Worm (Caenorhabditis elegans): Measurements from ENCODE around the gene tars-1.
A peak's percentile ranks its signal among the peaks of the same experiment; 100 is the strongest.

Gene tars-1

DNA sequence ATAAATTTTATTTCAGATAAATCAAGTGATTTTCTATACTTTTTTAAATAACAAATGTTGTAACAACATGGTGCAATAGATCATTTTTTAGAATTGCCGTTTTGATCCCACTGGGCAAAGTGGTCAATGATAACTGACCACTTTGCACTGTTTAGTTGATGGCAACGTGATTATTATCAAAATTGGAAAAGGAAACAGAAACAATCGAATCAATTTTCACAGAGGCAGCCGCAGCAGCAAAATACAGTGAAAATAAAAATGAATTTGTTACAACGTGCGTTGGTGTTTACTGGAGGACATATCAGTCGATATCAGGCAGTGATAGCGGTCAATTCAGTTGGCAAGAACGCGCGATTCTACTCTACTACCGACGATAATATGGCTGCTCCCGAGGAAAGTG is 10.3 kb upstream of the tars-1 start, which contains the start of gene VF13D12L.3:
VF13D12L.3 (plus strand) TSS at position 223 of the 400 bp plus-strand sequence.
- TF ChIP-seq nhr-28 (tag; optimal IDR thresholded peaks at IDR 0.05) (no peak), zag-1 (tag; optimal IDR thresholded peaks at IDR 0.05) (no peak), nhr-67 (tag; optimal IDR thresholded peaks at IDR 0.05) (no peak), fkh-10 (GFP tag; optimal IDR thresholded peaks at IDR 0.05) (no peak), jun-1 (tag; optimal IDR thresholded peaks at IDR 0.05) (no peak), elt-3 (tag; optimal IDR thresholded peaks at IDR 0.05) (no peak), ceh-82 (tag; optimal IDR thresholded peaks at IDR 0.05) (no peak), nhr-43 (tag; optimal IDR thresholded peaks at IDR 0.05; ENCODE audit: poor library complexity, severe bottlenecking) (no peak), unc-62 (GFP tag; optimal IDR thresholded peaks at IDR 0.05) (no peak), pqm-1 (tag; optimal IDR thresholded peaks at IDR 0.05) (peak; percentile 45), daf-12 (tag; optimal IDR thresholded peaks at IDR 0.05) (no peak), elt-2 (tag; optimal IDR thresholded peaks at IDR 0.05) (peak; percentile 5), unc-39 (tag; optimal IDR thresholded peaks at IDR 0.05) (no peak), nhr-76 (tag; optimal IDR thresholded peaks at IDR 0.05) (peak; percentile 42), nhr-25 (tag; optimal IDR thresholded peaks at IDR 0.05) (no peak), tbx-2 (tag; optimal IDR thresholded peaks at IDR 0.05) (no peak)

DNA sequence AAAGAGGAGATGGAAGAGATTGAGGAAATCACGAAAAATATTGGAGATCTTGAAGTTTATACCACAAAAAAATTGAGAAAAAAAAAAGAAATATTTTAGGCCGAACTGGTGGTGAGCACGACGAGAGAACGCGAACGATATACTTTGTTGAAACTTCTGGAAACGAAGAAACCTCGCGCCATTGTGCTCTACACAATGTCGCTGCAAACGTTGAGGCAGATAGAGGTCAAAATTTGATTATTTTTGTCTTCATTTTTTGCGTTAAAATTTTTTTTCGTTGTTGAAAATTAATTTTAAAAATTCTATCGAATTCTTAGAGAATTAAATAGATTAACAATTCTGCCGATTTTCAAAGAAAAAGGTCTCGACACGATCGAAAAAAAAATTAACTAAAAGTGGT is 5.2 kb upstream of the tars-1 start:
- TF ChIP-seq aly-2 (tag; optimal IDR thresholded peaks at IDR 0.05) (no peak), ceh-28 (tag; optimal IDR thresholded peaks at IDR 0.05) (no peak), ztf-4 (tag; optimal IDR thresholded peaks at IDR 0.05) (no peak), eor-1 (tag; optimal IDR thresholded peaks at IDR 0.05) (no peak), tbx-2 (tag; optimal IDR thresholded peaks at IDR 0.05) (no peak), nhr-12 (tag; optimal IDR thresholded peaks at IDR 0.05) (no peak), elt-3 (tag; optimal IDR thresholded peaks at IDR 0.05) (no peak), mml-1 (tag; optimal IDR thresholded peaks at IDR 0.05) (no peak), nfya-1 (tag; optimal IDR thresholded peaks at IDR 0.05; ENCODE audit: insufficient read depth) (no peak), nhr-25 (tag; optimal IDR thresholded peaks at IDR 0.05) (no peak), unc-62 (GFP tag; optimal IDR thresholded peaks at IDR 0.05) (no peak), ceh-9 (tag; optimal IDR thresholded peaks at IDR 0.05) (no peak), ceh-82 (tag; optimal IDR thresholded peaks at IDR 0.05) (no peak), nhr-67 (tag; optimal IDR thresholded peaks at IDR 0.05) (no peak), egl-5 (tag; optimal IDR thresholded peaks at IDR 0.05) (no peak)

DNA sequence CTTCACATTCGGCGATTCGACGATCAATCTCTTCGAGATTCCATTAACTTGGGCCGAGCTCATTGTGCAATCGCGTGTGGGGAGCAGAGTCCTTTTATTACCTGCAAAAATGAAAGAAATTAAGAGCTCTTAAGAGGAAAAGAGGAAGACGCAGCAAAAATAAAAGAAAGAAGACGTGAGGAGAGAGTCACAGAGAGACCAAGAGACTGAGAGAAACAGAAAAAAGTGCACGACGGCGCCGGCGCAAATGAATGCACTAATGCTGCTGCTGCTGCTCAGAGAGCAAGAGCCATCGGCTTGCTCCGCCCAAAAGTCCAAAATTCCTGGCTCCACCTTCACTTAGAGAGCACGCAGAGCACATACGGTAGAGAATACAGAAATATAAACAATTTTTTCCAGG is 4.7 kb upstream of the tars-1 start, which contains the start of gene inos-1:
inos-1 (minus strand) TSS at position 101 of the 400 bp plus-strand sequence.
- TF ChIP-seq egl-5 (tag; optimal IDR thresholded peaks at IDR 0.05) (no peak), R02D3.7 (tag; optimal IDR thresholded peaks at IDR 0.05) (no peak), mdl-1 (tag; optimal IDR thresholded peaks at IDR 0.05) (no peak), tbx-2 (tag; optimal IDR thresholded peaks at IDR 0.05) (no peak), ztf-4 (tag; optimal IDR thresholded peaks at IDR 0.05) (no peak), egl-27 (tag; optimal IDR thresholded peaks at IDR 0.05) (no peak), ceh-82 (tag; optimal IDR thresholded peaks at IDR 0.05) (no peak), nhr-76 (tag; optimal IDR thresholded peaks at IDR 0.05) (no peak), pha-4 (tag; optimal IDR thresholded peaks at IDR 0.05) (no peak)

- TF ChIP-seq pha-4 (tag; optimal IDR thresholded peaks at IDR 0.05): no peak
- TF ChIP-seq elt-3 (tag; optimal IDR thresholded peaks at IDR 0.05): no peak
- TF ChIP-seq R02D3.7 (tag; optimal IDR thresholded peaks at IDR 0.05): no peak
- TF ChIP-seq ztf-11 (tag; optimal IDR thresholded peaks at IDR 0.05): no peak
- no peak for TF ChIP-seq lin-39 (tag; optimal IDR thresholded peaks at IDR 0.05)
- TF ChIP-seq tbx-2 (tag; optimal IDR thresholded peaks at IDR 0.05): no peak
- TF ChIP-seq unc-39 (tag; optimal IDR thresholded peaks at IDR 0.05): no peak
- no peak for TF ChIP-seq nhr-28 (tag; optimal IDR thresholded peaks at IDR 0.05)
- TF ChIP-seq nhr-76 (tag; optimal IDR thresholded peaks at IDR 0.05): no peak
- no peak for TF ChIP-seq pqm-1 (tag; optimal IDR thresholded peaks at IDR 0.05)
- no peak for TF ChIP-seq hmg-11 (tag; optimal IDR thresholded peaks at IDR 0.05)
- TF ChIP-seq daf-12 (tag; optimal IDR thresholded peaks at IDR 0.05): no peak
- TF ChIP-seq ceh-82 (tag; optimal IDR thresholded peaks at IDR 0.05): no peak
- no peak for TF ChIP-seq elt-1 (tag; optimal IDR thresholded peaks at IDR 0.05)
- TF ChIP-seq eor-1 (tag; optimal IDR thresholded peaks at IDR 0.05): no peak
- TF ChIP-seq nhr-77 (tag; optimal IDR thresholded peaks at IDR 0.05): no peak
- TF ChIP-seq elt-2 (tag; optimal IDR thresholded peaks at IDR 0.05): no peak
Measured at ce11 chrII:11695945-11696270, 451 bp upstream of the tars-1 start, which contains the start of gene xpf-1. Gene xpf-1 (plus strand): TSS chrII:11696171.

DNA sequence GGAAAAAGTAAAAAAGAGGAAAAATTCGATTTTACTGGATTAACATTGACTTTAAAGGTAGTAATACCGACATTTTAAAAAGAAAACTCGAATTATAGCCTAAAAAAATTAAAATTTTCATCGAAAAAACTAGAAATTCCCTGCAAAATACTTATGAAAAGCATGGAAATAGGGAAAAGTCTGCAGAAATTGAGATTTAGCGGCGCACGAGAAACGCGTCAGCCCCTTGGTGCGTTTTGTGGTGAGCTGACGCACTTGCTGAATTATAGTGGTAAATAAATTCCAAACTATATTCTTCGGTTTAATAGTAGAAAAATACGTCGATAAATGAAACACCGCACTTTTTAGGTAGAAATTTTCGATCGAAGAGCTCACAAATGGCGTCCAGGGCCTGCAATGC is 1.0 kb downstream of the tars-1 start:
- peak; percentile 57 for TF ChIP-seq hmg-11 (tag; optimal IDR thresholded peaks at IDR 0.05)
- TF ChIP-seq nhr-25 (tag; optimal IDR thresholded peaks at IDR 0.05): no peak
- no peak for TF ChIP-seq ceh-82 (tag; optimal IDR thresholded peaks at IDR 0.05)
- no peak for TF ChIP-seq fkh-2 (tag; optimal IDR thresholded peaks at IDR 0.05)
- TF ChIP-seq lin-39 (tag; optimal IDR thresholded peaks at IDR 0.05): peak; percentile 40
- TF ChIP-seq snpc-4 (tag; optimal IDR thresholded peaks at IDR 0.05): peak; percentile 56
- no peak for TF ChIP-seq ztf-4 (tag; optimal IDR thresholded peaks at IDR 0.05)
- TF ChIP-seq ceh-28 (tag; optimal IDR thresholded peaks at IDR 0.05): no peak
- TF ChIP-seq pha-4 (tag; optimal IDR thresholded peaks at IDR 0.05): peak; percentile 59
- no peak for TF ChIP-seq nhr-11 (tag; optimal IDR thresholded peaks at IDR 0.05)
- no peak for TF ChIP-seq unc-39 (tag; optimal IDR thresholded peaks at IDR 0.05)
- no peak for TF ChIP-seq ama-1 (optimal IDR thresholded peaks at IDR 0.05)
- peak; percentile 45 for TF ChIP-seq nfya-1 (tag; optimal IDR thresholded peaks at IDR 0.05; ENCODE audit: insufficient read depth)
- no peak for TF ChIP-seq ceh-16 (tag; optimal IDR thresholded peaks at IDR 0.05)
- no peak for TF ChIP-seq mml-1 (tag; optimal IDR thresholded peaks at IDR 0.05)
- no peak for TF ChIP-seq R02D3.7 (tag; optimal IDR thresholded peaks at IDR 0.05)
- no peak for TF ChIP-seq mdl-1 (tag; optimal IDR thresholded peaks at IDR 0.05)
- no peak for TF ChIP-seq egl-5 (tag; optimal IDR thresholded peaks at IDR 0.05)
- no peak for TF ChIP-seq ZK546.5 (tag; optimal IDR thresholded peaks at IDR 0.05)
- TF ChIP-seq elt-2 (tag; optimal IDR thresholded peaks at IDR 0.05): peak; percentile 7
- no peak for TF ChIP-seq daf-12 (tag; optimal IDR thresholded peaks at IDR 0.05)
- no peak for TF ChIP-seq skn-1 (tag; optimal IDR thresholded peaks at IDR 0.05)
- no peak for TF ChIP-seq nhr-67 (tag; optimal IDR thresholded peaks at IDR 0.05)
- TF ChIP-seq nhr-43 (tag; optimal IDR thresholded peaks at IDR 0.05; ENCODE audit: poor library complexity, severe bottlenecking): no peak
- TF ChIP-seq nhr-28 (tag; optimal IDR thresholded peaks at IDR 0.05): no peak

Data from whole organism, L3 larva.